Worm (Caenorhabditis elegans) whole organism, L4 larva: Measurements from ENCODE around the gene Y71H2AM.14.

Source experiments
- D1046.2 ChIP-seq: fragments of 200-800 bp; sonication (Bioruptor generic); IDR thresholded peaks from 2 replicates; pipeline ENCODE4 v1.3.6; 2022; ENCODE audit warnings: missing genetic modification characterization, missing compliant biosample characterization
- F26F4.8 ChIP-seq: fragments of 200-800 bp; sonication (Bioruptor generic); conservative IDR thresholded peaks from 2 replicates; pipeline ENCODE4 v1.3.6; 2022; ENCODE audit warnings: missing genetic modification characterization, missing compliant biosample characterization
- F37D6.2 ChIP-seq: sonication (generic microtip); optimal IDR thresholded peaks from 2 replicates; lab custom pipeline; 2016; ENCODE audit warnings: mild to moderate bottlenecking, missing genetic modification characterization, missing compliant biosample characterization
- R02D3.7 ChIP-seq: fragments of 150-350 bp; sonication (generic microtip); optimal IDR thresholded peaks from 3 replicates; lab custom pipeline; 2014; ENCODE audit warnings: missing biosample characterization, missing genetic modification characterization
- T20F7.1 ChIP-seq: fragments of 200-800 bp; sonication (Bioruptor generic); optimal IDR thresholded peaks from 2 replicates; lab custom pipeline; 2018; ENCODE audit warnings: mild to moderate bottlenecking, missing genetic modification characterization, missing compliant biosample characterization
- T26A8.4 ChIP-seq: fragments of 200-800 bp; sonication (Bioruptor generic); IDR thresholded peaks from 2 replicates; pipeline ENCODE4 v1.3.6; 2022; ENCODE audit warnings: missing genetic modification characterization, missing compliant biosample characterization
- Y48G9A.11 ChIP-seq: fragments of 200-800 bp; sonication (Bioruptor generic); IDR thresholded peaks from 2 replicates; pipeline ENCODE4 v1.3.6; 2022; ENCODE audit warnings: missing genetic modification reagents, missing genetic modification characterization, missing compliant biosample characterization
- Y75B8A.6 ChIP-seq: fragments of 200-800 bp; sonication (Bioruptor generic); IDR thresholded peaks from 2 replicates; pipeline ENCODE4 v1.3.6; 2022; ENCODE audit warnings: missing genetic modification reagents, missing genetic modification characterization, missing compliant biosample characterization
- ZK337.2 ChIP-seq: fragments of 200-800 bp; sonication (Bioruptor generic); IDR thresholded peaks from 2 replicates; pipeline ENCODE4 v1.3.6; 2022; ENCODE audit warnings: missing genetic modification reagents, missing genetic modification characterization, missing compliant biosample characterization
- ama-1 ChIP-seq: fragments of 150-350 bp; optimal IDR thresholded peaks from 2 replicates; lab custom pipeline; 2014; ENCODE audit warnings: inconsistent platforms, mixed read lengths
- arid-1 ChIP-seq: fragments of 200-800 bp; sonication (Bioruptor generic); conservative IDR thresholded peaks from 2 replicates; pipeline ENCODE4 v1.3.6; 2022; ENCODE audit warnings: missing genetic modification reagents, missing genetic modification characterization, missing compliant biosample characterization
- attf-4 ChIP-seq: sonication (generic microtip); optimal IDR thresholded peaks from 3 replicates; lab custom pipeline; 2017; ENCODE audit warnings: missing biosample characterization, missing genetic modification characterization
- ceh-32 ChIP-seq: sonication (generic microtip); optimal IDR thresholded peaks from 2 replicates; lab custom pipeline; 2016; ENCODE audit warnings: mild to moderate bottlenecking, missing genetic modification characterization, missing compliant biosample characterization; ENCODE audit not compliant: poor library complexity
- daf-12 ChIP-seq: fragments of 150-350 bp; optimal IDR thresholded peaks from 2 replicates; lab custom pipeline; 2014; ENCODE audit warnings: missing biosample characterization, missing genetic modification reagents, missing genetic modification characterization
- daf-8 ChIP-seq: fragments of 200-800 bp; sonication (Bioruptor generic); IDR thresholded peaks from 2 replicates; pipeline ENCODE4 v1.3.6; 2022; ENCODE audit warnings: missing genetic modification characterization, missing compliant biosample characterization
- dmd-6 ChIP-seq: fragments of 200-800 bp; sonication (Bioruptor generic); IDR thresholded peaks from 2 replicates; pipeline ENCODE4 v1.3.6; 2022; ENCODE audit warnings: missing genetic modification reagents, missing genetic modification characterization, missing compliant biosample characterization
- dmd-9 ChIP-seq: fragments of 200-800 bp; sonication (Bioruptor generic); IDR thresholded peaks from 2 replicates; pipeline ENCODE4 v1.3.6; 2022; ENCODE audit warnings: missing genetic modification reagents, missing genetic modification characterization, missing compliant biosample characterization
- dpl-1 ChIP-seq: fragments of 150-350 bp; optimal IDR thresholded peaks from 2 replicates; lab custom pipeline; 2014; ENCODE audit warnings: missing biosample characterization, missing genetic modification reagents, missing genetic modification characterization
- dve-1 ChIP-seq: sonication (generic microtip); optimal IDR thresholded peaks from 2 replicates; lab custom pipeline; 2017; ENCODE audit warnings: antibody characterized with exemption, mild to moderate bottlenecking, missing genetic modification characterization, missing compliant biosample characterization; ENCODE audit not compliant: insufficient read depth
- fkh-10 ChIP-seq: fragments of 150-350 bp; optimal IDR thresholded peaks from 2 replicates; lab custom pipeline; 2014; ENCODE audit warnings: missing biosample characterization, missing genetic modification reagents, missing genetic modification characterization
- fos-1 ChIP-seq: fragments of 150-350 bp; optimal IDR thresholded peaks from 2 replicates; lab custom pipeline; 2014; ENCODE audit warnings: missing biosample characterization, missing genetic modification characterization
- gei-8 ChIP-seq: fragments of 200-800 bp; sonication (Bioruptor generic); optimal IDR thresholded peaks from 2 replicates; lab custom pipeline; 2018; ENCODE audit warnings: mild to moderate bottlenecking, missing genetic modification characterization, missing compliant biosample characterization
- hif-1 ChIP-seq, 2 experiments: sonication (generic microtip); optimal IDR thresholded peaks; 2 replicates each; lab custom pipeline; 2016 to 2017; ENCODE audit warnings: missing compliant biosample characterization in 2 of 2, missing genetic modification characterization in 2 of 2, missing genetic modification reagents in 2 of 2, missing genotype in 2 of 2, mild to moderate bottlenecking in 1 of 2
- lin-29 ChIP-seq: fragments of 200-800 bp; sonication (Bioruptor generic); IDR thresholded peaks from 2 replicates; pipeline ENCODE4 v1.3.6; 2022; ENCODE audit warnings: missing genetic modification reagents, missing genetic modification characterization, missing compliant biosample characterization
- lsy-2 ChIP-seq, 2 experiments: fragments of 150-350 bp in 1 of 2; sonication (generic microtip) in 1 of 2; optimal IDR thresholded peaks; 2 replicates each; lab custom pipeline; 2014 to 2017; ENCODE audit warnings: missing biosample characterization in 2 of 2, missing genetic modification characterization in 2 of 2
- mep-1 ChIP-seq: fragments of 150-350 bp; sonication (generic microtip); optimal IDR thresholded peaks from 3 replicates; lab custom pipeline; 2014; ENCODE audit warnings: missing biosample characterization, missing genetic modification characterization
- mes-2 ChIP-seq: sonication (generic microtip); optimal IDR thresholded peaks from 2 replicates; lab custom pipeline; 2016; ENCODE audit warnings: missing genotype, mild to moderate bottlenecking, missing genetic modification characterization, missing compliant biosample characterization; ENCODE audit not compliant: poor library complexity, severe bottlenecking
- nhr-102 ChIP-seq: sonication (generic microtip); optimal IDR thresholded peaks from 2 replicates; lab custom pipeline; 2016; ENCODE audit warnings: mild to moderate bottlenecking, missing genetic modification characterization, moderate library complexity, missing compliant biosample characterization
- nhr-11 ChIP-seq: fragments of 150-350 bp; optimal IDR thresholded peaks from 2 replicates; lab custom pipeline; 2014; ENCODE audit warnings: missing biosample characterization, missing genetic modification characterization
- nhr-237 ChIP-seq: sonication (generic microtip); optimal IDR thresholded peaks from 2 replicates; lab custom pipeline; 2017; ENCODE audit warnings: missing biosample characterization, missing genetic modification characterization
- nhr-25 ChIP-seq: sonication (generic microtip); optimal IDR thresholded peaks from 2 replicates; lab custom pipeline; 2017; ENCODE audit warnings: missing genetic modification characterization, mild to moderate bottlenecking, missing compliant biosample characterization, antibody characterized with exemption, moderate library complexity, borderline replicate concordance; ENCODE audit not compliant: insufficient read depth
- nhr-42 ChIP-seq: fragments of 200-800 bp; sonication (Bioruptor generic); IDR thresholded peaks from 2 replicates; pipeline ENCODE4 v1.3.6; 2022; ENCODE audit warnings: missing genetic modification characterization, missing compliant biosample characterization
- nhr-48 ChIP-seq: sonication (generic microtip); optimal IDR thresholded peaks from 2 replicates; lab custom pipeline; 2016; ENCODE audit warnings: mild to moderate bottlenecking, missing genetic modification characterization, missing compliant biosample characterization
- nhr-76 ChIP-seq: fragments of 150-350 bp; optimal IDR thresholded peaks from 2 replicates; lab custom pipeline; 2014; ENCODE audit warnings: missing biosample characterization, missing genetic modification characterization
- pha-4 ChIP-seq, 2 experiments: fragments of 150-350 bp in 1 of 2; fragments of 200-800 bp in 1 of 2; sonication (Bioruptor generic) in 1 of 2; IDR thresholded peaks in 1 of 2; optimal IDR thresholded peaks in 1 of 2; 2 replicates each; pipeline versions ENCODE4 v1.3.6 to Lab custom; 2014 to 2022; ENCODE audit warnings: missing genetic modification characterization in 2 of 2, missing genetic modification reagents in 2 of 2, missing biosample characterization in 1 of 2, missing compliant biosample characterization in 1 of 2
- pqm-1 ChIP-seq: sonication (generic microtip); optimal IDR thresholded peaks from 2 replicates; lab custom pipeline; 2017; ENCODE audit warnings: missing biosample characterization, missing genetic modification characterization
- sdz-12 ChIP-seq: fragments of 200-800 bp; sonication (Bioruptor generic); optimal IDR thresholded peaks from 2 replicates; lab custom pipeline; 2018; ENCODE audit warnings: mild to moderate bottlenecking, missing genetic modification characterization, missing compliant biosample characterization
- skn-1 ChIP-seq: fragments of 150-350 bp; optimal IDR thresholded peaks from 2 replicates; lab custom pipeline; 2014; ENCODE audit warnings: missing biosample characterization, missing genetic modification characterization
- snpc-4 ChIP-seq: fragments of 150-350 bp; optimal IDR thresholded peaks from 2 replicates; lab custom pipeline; 2014; ENCODE audit warnings: missing biosample characterization, missing genetic modification characterization
- tag-97 ChIP-seq: fragments of 200-800 bp; sonication (Bioruptor generic); IDR thresholded peaks from 2 replicates; pipeline ENCODE4 v1.3.6; 2022; ENCODE audit warnings: missing genetic modification characterization, missing compliant biosample characterization
- tra-1 ChIP-seq: fragments of 200-800 bp; sonication (Bioruptor generic); IDR thresholded peaks from 2 replicates; pipeline ENCODE4 v1.3.6; 2022; ENCODE audit warnings: missing genetic modification reagents, missing genetic modification characterization, missing compliant biosample characterization
- unc-130 ChIP-seq: sonication (generic microtip); optimal IDR thresholded peaks from 2 replicates; lab custom pipeline; 2016; ENCODE audit warnings: missing genetic modification reagents, missing genetic modification characterization, missing compliant biosample characterization
- unc-39 ChIP-seq: sonication (generic microtip); optimal IDR thresholded peaks from 2 replicates; lab custom pipeline; 2017; ENCODE audit warnings: missing biosample characterization, missing genetic modification characterization
- unc-62 ChIP-seq, 3 experiments: fragments of 150-350 bp in 1 of 3; sonication (generic microtip); optimal IDR thresholded peaks in 2 of 3; peaks in 1 of 3; 1 replicate in 1 of 3; 2 replicates in 2 of 3; lab custom pipeline; 2014 to 2017; ENCODE audit warnings: missing biosample characterization in 3 of 3, missing genetic modification characterization in 3 of 3, missing genetic modification reagents in 3 of 3, missing genotype in 1 of 3
- zfp-2 ChIP-seq: sonication (generic microtip); optimal IDR thresholded peaks from 2 replicates; lab custom pipeline; 2016; ENCODE audit warnings: mild to moderate bottlenecking, missing genetic modification characterization, missing compliant biosample characterization
- zfp-3 ChIP-seq: fragments of 200-800 bp; sonication (Bioruptor generic); conservative IDR thresholded peaks from 2 replicates; pipeline ENCODE4 v1.3.6; 2022; ENCODE audit warnings: missing genetic modification reagents, missing genetic modification characterization, missing compliant biosample characterization

The Y71H2AM.14 gene

ce11 chrIII:2786740-2787139 lies 40.3 kb upstream of the Y71H2AM.14 start, which contains the start of gene nduc-2 (continued):
- TF ChIP-seq T26A8.4 (GFP tag; lab: Robert Waterston, UW), result peak; percentile 44; the same call in 1 of the 2 replicates
- no peak for TF ChIP-seq R02D3.7 (tag; lab: Kevin White, UChicago)
- TF ChIP-seq D1046.2, result 0 out of 2 replicates have a peak, but pooled peaks have one; percentile 19
- TF ChIP-seq unc-39 (tag; lab: Kevin White, UChicago), result no peak
- 0 out of 2 replicates have a peak, but pooled peaks have one; percentile 23 for TF ChIP-seq F26F4.8 (GFP tag; lab: Robert Waterston, UW)
- TF ChIP-seq ama-1 (lab: Kevin White, UChicago), result peak; percentile 41
- TF ChIP-seq nhr-76 (tag; lab: Kevin White, UChicago), result no peak
- no peak for TF ChIP-seq fos-1 (tag; lab: Kevin White, UChicago)
- TF ChIP-seq dmd-6, result no peak
- no peak for TF ChIP-seq mes-2
- peak in 1 of 2 experiments; percentile 13 for TF ChIP-seq unc-62 (GFP tag; optimal IDR thresholded peaks at IDR 0.05 in 1 of 2; lab: Kevin White, UChicago)
- TF ChIP-seq unc-62 (tag; optimal IDR thresholded peaks at IDR 0.05; lab: Kevin White, UChicago), result no peak

ce11 chrIII:2785840-2786239 lies 39.4 kb upstream of the Y71H2AM.14 start, which contains the start of gene Y71H2AM.20:
TSS of gene Y71H2AM.20 (minus strand) at chrIII:2785948.
- TF ChIP-seq zfp-2 (tag; lab: Kevin White, UChicago), result peak; percentile 81
- TF ChIP-seq F26F4.8 (GFP tag; lab: Robert Waterston, UW), result no peak
- peak; percentile 95 to 98 for TF ChIP-seq lsy-2 (tag; optimal IDR thresholded peaks at IDR 0.05; lab: Kevin White, UChicago)
- no peak for TF ChIP-seq daf-8 (GFP tag; lab: Robert Waterston, UW)
- peak; percentile 81 for TF ChIP-seq ama-1 (lab: Kevin White, UChicago)
- peak; percentile 95 for TF ChIP-seq nhr-11 (tag; lab: Kevin White, UChicago)
- peak; percentile 83 for TF ChIP-seq zfp-3
- peak; percentile 16 for TF ChIP-seq nhr-76 (tag; lab: Kevin White, UChicago)
- peak; percentile 86 for TF ChIP-seq F37D6.2
- peak; percentile 44 for TF ChIP-seq snpc-4
- TF ChIP-seq fkh-10 (GFP tag; lab: Kevin White, UChicago), result peak; percentile 97
- TF ChIP-seq ceh-32 (tag; lab: Kevin White, UChicago), result no peak
- TF ChIP-seq tra-1 (GFP tag; lab: Robert Waterston, UW), result peak; percentile 44; the same call in 1 of the 2 replicates
- TF ChIP-seq nhr-237, result peak; percentile 69
- peak; percentile 94 for TF ChIP-seq arid-1 (GFP tag; lab: Robert Waterston, UW)
- TF ChIP-seq D1046.2, result peak; percentile 69; the same call in 1 of the 2 replicates
- TF ChIP-seq T20F7.1 (GFP tag; lab: Kevin White, UChicago), result peak; percentile 91
- TF ChIP-seq sdz-12 (GFP tag; lab: Kevin White, UChicago), result no peak
- TF ChIP-seq dpl-1 (GFP tag; lab: Kevin White, UChicago), result peak; percentile 92
- TF ChIP-seq daf-12 (tag; lab: Kevin White, UChicago), result no peak
- peak; percentile 47; the same call in 1 of the 2 replicates for TF ChIP-seq Y48G9A.11
- TF ChIP-seq mep-1 (tag; lab: Kevin White, UChicago), result peak; percentile 99
- TF ChIP-seq nhr-102 (tag; lab: Kevin White, UChicago), result peak; percentile 50
- peak; percentile 77; the same call in 1 of the 2 replicates for TF ChIP-seq pha-4 (GFP tag; IDR thresholded peaks at IDR 0.05; lab: Robert Waterston, UW)
- peak; percentile 98 for TF ChIP-seq pha-4 (tag; optimal IDR thresholded peaks at IDR 0.05; lab: Kevin White, UChicago)
- peak; percentile 24 to 85 for TF ChIP-seq hif-1 (tag; optimal IDR thresholded peaks at IDR 0.05; lab: Kevin White, UChicago)
- peak; percentile 57; the same call in 1 of the 2 replicates for TF ChIP-seq lin-29
- TF ChIP-seq nhr-25 (tag; lab: Kevin White, UChicago), result peak; percentile 94
- peak; percentile 52 for TF ChIP-seq nhr-48 (tag; lab: Kevin White, UChicago)
- peak; percentile 61; the same call in 1 of the 2 replicates for TF ChIP-seq Y75B8A.6 (GFP tag; lab: Robert Waterston, UW)
- TF ChIP-seq unc-62 (GFP tag; optimal IDR thresholded peaks at IDR 0.05 in 1 of 2; lab: Kevin White, UChicago), result peak in 1 of 2 experiments; percentile 97
- no peak for TF ChIP-seq unc-62 (tag; optimal IDR thresholded peaks at IDR 0.05; lab: Kevin White, UChicago)
- no peak for TF ChIP-seq attf-4 (tag; lab: Kevin White, UChicago)
- TF ChIP-seq dve-1 (tag; lab: Kevin White, UChicago), result peak; percentile 99
- no peak for TF ChIP-seq skn-1
- peak; percentile 83 for TF ChIP-seq pqm-1 (tag; lab: Kevin White, UChicago)
- peak; percentile 85 for TF ChIP-seq nhr-42
- peak; percentile 66; the same call in 1 of the 2 replicates for TF ChIP-seq dmd-9 (GFP tag; lab: Robert Waterston, UW)
- TF ChIP-seq unc-130 (GFP tag; lab: Kevin White, UChicago), result peak; percentile 91
- no peak for TF ChIP-seq gei-8
- no peak for TF ChIP-seq tag-97
- no peak for TF ChIP-seq ZK337.2
